Fruit fly (Drosophila melanogaster): ENCODE results near the gene Sirup.
A peak's percentile ranks its signal among the peaks of the same experiment; 100 is the strongest.

dm6 chr2L:7966866-7967549 is 31.7 kb upstream of the Sirup start:
- TF ChIP-seq Eip78C (GFP tag) = peak; percentile 66
- TF ChIP-seq dsx (GFP tag; optimal IDR thresholded peaks at IDR 0.05; ENCODE audit: poor library complexity, severe bottlenecking) = peak; percentile 92
- no peak for TF ChIP-seq Sox102F (GFP tag; optimal IDR thresholded peaks at IDR 0.05)
- no peak for TF ChIP-seq CG31627 (GFP tag; optimal IDR thresholded peaks at IDR 0.05)
- no peak for TF ChIP-seq CG1621 (tag; optimal IDR thresholded peaks at IDR 0.05)
- TF ChIP-seq fd85E (GFP tag; optimal IDR thresholded peaks at IDR 0.05) = no peak
- peak; percentile 21 for TF ChIP-seq CG4318 (GFP tag; optimal IDR thresholded peaks at IDR 0.05)
- no peak for TF ChIP-seq CG9139 (GFP tag; optimal IDR thresholded peaks at IDR 0.05)
- TF ChIP-seq pdm3 (GFP tag; optimal IDR thresholded peaks at IDR 0.05) = no peak
